Fruit fly (Drosophila melanogaster) whole organism, embryonic: ENCODE measurements around the gene slf.

ENCODE experiments used
- Antp ChIP-seq: fragments of 200-800 bp; sonication (Bioruptor generic); optimal IDR thresholded peaks from 3 replicates; lab custom pipeline; 2016; ENCODE audit warnings: missing biosample characterization, missing genetic modification characterization
- Atf6 ChIP-seq: fragments of 200-800 bp; sonication (Bioruptor generic); IDR thresholded peaks from 2 replicates; pipeline ENCODE4 v1.3.6; 2022; ENCODE audit warnings: missing biosample characterization, missing genetic modification characterization
- CG10462 ChIP-seq: fragments of 200-800 bp; sonication (Bioruptor generic); optimal IDR thresholded peaks from 2 replicates; lab custom pipeline; 2016; ENCODE audit warnings: missing biosample characterization, missing genetic modification characterization
- CG10543 ChIP-seq: fragments of 200-800 bp; sonication (Bioruptor generic); optimal IDR thresholded peaks from 3 replicates; lab custom pipeline; 2017; ENCODE audit warnings: missing biosample characterization, mild to moderate bottlenecking, missing genetic modification characterization, moderate library complexity
- CG15479 ChIP-seq: fragments of 200-800 bp; sonication (Bioruptor generic); optimal IDR thresholded peaks from 3 replicates; lab custom pipeline; 2019; ENCODE audit warnings: missing biosample characterization, mild to moderate bottlenecking, missing genetic modification characterization, moderate library complexity
- CG15514 ChIP-seq: fragments of 200-800 bp; sonication (Bioruptor generic); optimal IDR thresholded peaks from 3 replicates; lab custom pipeline; 2017; ENCODE audit warnings: missing biosample characterization, missing genetic modification characterization, mild to moderate bottlenecking, moderate library complexity, missing genetic modification reagents
- CG15696 ChIP-seq: fragments of 200-800 bp; sonication (Bioruptor generic); optimal IDR thresholded peaks from 2 replicates; lab custom pipeline; 2019; ENCODE audit warnings: missing biosample characterization, mild to moderate bottlenecking, missing genetic modification characterization, moderate library complexity
- CG16813 ChIP-seq: fragments of 200-800 bp; sonication (Bioruptor generic); IDR thresholded peaks from 3 replicates; pipeline ENCODE4 v1.3.6; 2022; ENCODE audit warnings: missing biosample characterization, missing genetic modification characterization; ENCODE audit not compliant: partially characterized antibody
- CG17359 ChIP-seq: fragments of 200-800 bp; sonication (Bioruptor generic); optimal IDR thresholded peaks from 3 replicates; lab custom pipeline; 2018; ENCODE audit warnings: missing biosample characterization, mild to moderate bottlenecking, missing genetic modification characterization, moderate library complexity
- CG17385 ChIP-seq: fragments of 200-800 bp; sonication (Bioruptor generic); optimal IDR thresholded peaks from 3 replicates; lab custom pipeline; 2018; ENCODE audit warnings: missing biosample characterization, mild to moderate bottlenecking, missing genetic modification characterization
- CG18476 ChIP-seq: fragments of 200-800 bp; sonication (Bioruptor generic); optimal IDR thresholded peaks from 2 replicates; lab custom pipeline; 2016; ENCODE audit warnings: missing biosample characterization, mild to moderate bottlenecking, missing genetic modification characterization
- CG18599 ChIP-seq: fragments of 200-800 bp; sonication (Bioruptor generic); optimal IDR thresholded peaks from 3 replicates; lab custom pipeline; 2017; ENCODE audit warnings: missing biosample characterization, missing genetic modification characterization, mild to moderate bottlenecking, moderate library complexity, missing genetic modification reagents
- CG18619 ChIP-seq: fragments of 200-800 bp; sonication (Bioruptor generic); optimal IDR thresholded peaks from 3 replicates; lab custom pipeline; 2017; ENCODE audit warnings: missing biosample characterization, mild to moderate bottlenecking, missing genetic modification characterization
- CG30431 ChIP-seq: fragments of 200-800 bp; sonication (Bioruptor generic); optimal IDR thresholded peaks from 2 replicates; lab custom pipeline; 2017; ENCODE audit warnings: missing biosample characterization, missing genetic modification characterization
- CG3281 ChIP-seq: fragments of 200-800 bp; sonication (Bioruptor generic); optimal IDR thresholded peaks from 3 replicates; lab custom pipeline; 2017; ENCODE audit warnings: missing biosample characterization, mild to moderate bottlenecking, missing genetic modification characterization
- CG4328 ChIP-seq: fragments of 200-800 bp; sonication (Bioruptor generic); optimal IDR thresholded peaks from 3 replicates; lab custom pipeline; 2017; ENCODE audit warnings: missing biosample characterization, missing genetic modification reagents, missing genetic modification characterization
- CG6765 ChIP-seq: fragments of 200-800 bp; sonication (Bioruptor generic); optimal IDR thresholded peaks from 3 replicates; lab custom pipeline; 2017; ENCODE audit warnings: missing biosample characterization, mild to moderate bottlenecking, missing genetic modification characterization
- CG8281 ChIP-seq: fragments of 200-800 bp; sonication (Bioruptor generic); optimal IDR thresholded peaks from 2 replicates; lab custom pipeline; 2018; ENCODE audit warnings: missing biosample characterization, mild to moderate bottlenecking, missing genetic modification characterization, moderate library complexity
- CG9727 ChIP-seq: fragments of 200-800 bp; sonication (Bioruptor generic); optimal IDR thresholded peaks from 3 replicates; lab custom pipeline; 2017; ENCODE audit warnings: missing biosample characterization, mild to moderate bottlenecking, missing genetic modification characterization
- Camta ChIP-seq: fragments of 200-800 bp; sonication (Bioruptor generic); optimal IDR thresholded peaks from 2 replicates; lab custom pipeline; 2016; ENCODE audit warnings: missing biosample characterization, missing genetic modification characterization
- CkIIα-i1 ChIP-seq: fragments of 200-800 bp; sonication (Bioruptor generic); IDR thresholded peaks from 2 replicates; pipeline ENCODE4 v1.3.6; 2022; ENCODE audit warnings: missing biosample characterization, missing genetic modification characterization
- Dad ChIP-seq: fragments of 200-800 bp; sonication (Bioruptor generic); optimal IDR thresholded peaks from 3 replicates; lab custom pipeline; 2016; ENCODE audit warnings: missing biosample characterization, missing genetic modification characterization
- Dip3 ChIP-seq: fragments of 200-800 bp; sonication (Bioruptor generic); optimal IDR thresholded peaks from 3 replicates; lab custom pipeline; 2016; ENCODE audit warnings: missing biosample characterization, missing genetic modification characterization
- Fer1 ChIP-seq: fragments of 200-800 bp; sonication (Bioruptor generic); optimal IDR thresholded peaks from 2 replicates; lab custom pipeline; 2017; ENCODE audit warnings: missing biosample characterization, mild to moderate bottlenecking, missing genetic modification characterization
- HmgZ ChIP-seq: fragments of 200-800 bp; sonication (Bioruptor generic); optimal IDR thresholded peaks from 2 replicates; lab custom pipeline; 2018; ENCODE audit warnings: missing biosample characterization, mild to moderate bottlenecking, missing genetic modification characterization
- Hmr ChIP-seq: fragments of 200-800 bp; sonication (Bioruptor generic); optimal IDR thresholded peaks from 3 replicates; lab custom pipeline; 2017; ENCODE audit warnings: mild to moderate bottlenecking, missing biosample characterization, missing genetic modification reagents, missing genetic modification characterization
- Lpt ChIP-seq: fragments of >200 bp; optimal IDR thresholded peaks from 2 replicates; lab custom pipeline; 2018; ENCODE audit warnings: missing biosample characterization, missing genetic modification characterization
- Med ChIP-seq: fragments of 200-800 bp; sonication (Bioruptor generic); peaks from one replicate; lab custom pipeline; 2016; ENCODE audit warnings: missing biosample characterization, missing genetic modification characterization, mild to moderate bottlenecking, inconsistent platforms, moderate library complexity
- NFAT ChIP-seq: fragments of 200-800 bp; sonication (Bioruptor generic); IDR thresholded peaks from 2 replicates; pipeline ENCODE4 v1.3.6; 2022; ENCODE audit warnings: missing biosample characterization, missing genetic modification characterization
- Nf-YC ChIP-seq: fragments of 200-800 bp; optimal IDR thresholded peaks from 3 replicates; lab custom pipeline; 2019; ENCODE audit warnings: missing biosample characterization, mild to moderate bottlenecking, missing genetic modification characterization, moderate library complexity
- Oaz ChIP-seq: fragments of 200-800 bp; sonication (Bioruptor generic); IDR thresholded peaks from 2 replicates; pipeline ENCODE4 v1.3.6; 2022; ENCODE audit warnings: missing biosample characterization, missing genetic modification characterization
- PHDP ChIP-seq: fragments of 200-800 bp; sonication (Bioruptor generic); optimal IDR thresholded peaks from 3 replicates; lab custom pipeline; 2018; ENCODE audit warnings: missing biosample characterization, mild to moderate bottlenecking, missing genetic modification characterization, moderate library complexity
- cas ChIP-seq: fragments of 200-800 bp; sonication (Bioruptor generic); IDR thresholded peaks from 2 replicates; pipeline ENCODE4 v1.3.6; 2022; ENCODE audit warnings: missing biosample characterization, missing genetic modification characterization
- caup ChIP-seq: fragments of 200-800 bp; sonication (Bioruptor generic); optimal IDR thresholded peaks from 3 replicates; lab custom pipeline; 2017; ENCODE audit warnings: missing biosample characterization, mild to moderate bottlenecking, missing genetic modification characterization, moderate library complexity; ENCODE audit not compliant: severe bottlenecking
- exex ChIP-seq: fragments of 200-800 bp; sonication (Bioruptor generic); optimal IDR thresholded peaks from 4 replicates; lab custom pipeline; 2018; ENCODE audit warnings: missing biosample characterization, mild to moderate bottlenecking, missing genetic modification characterization, moderate library complexity
- ftz-f1 ChIP-seq: fragments of 200-800 bp; sonication (Bioruptor generic); optimal IDR thresholded peaks from 2 replicates; lab custom pipeline; 2016; ENCODE audit warnings: missing biosample characterization, missing genetic modification characterization
- fu2 ChIP-seq: fragments of 200-800 bp; sonication (Bioruptor generic); optimal IDR thresholded peaks from 2 replicates; lab custom pipeline; 2016; ENCODE audit warnings: missing biosample characterization, missing genetic modification characterization
- lab ChIP-seq: fragments of 200-800 bp; sonication (Bioruptor generic); optimal IDR thresholded peaks from 3 replicates; lab custom pipeline; 2017; ENCODE audit warnings: missing biosample characterization, missing genetic modification characterization, mild to moderate bottlenecking, moderate library complexity, missing genetic modification reagents
- lmd ChIP-seq: fragments of 200-800 bp; sonication (Bioruptor generic); IDR thresholded peaks from 2 replicates; pipeline ENCODE4 v1.3.6; 2022; ENCODE audit warnings: missing biosample characterization, missing genetic modification characterization
- mirr ChIP-seq: fragments of 200-800 bp; sonication (Bioruptor generic); optimal IDR thresholded peaks from 3 replicates; lab custom pipeline; 2018; ENCODE audit warnings: missing biosample characterization, mild to moderate bottlenecking, missing genetic modification characterization
- nau ChIP-seq: fragments of 200-800 bp; sonication (Bioruptor generic); optimal IDR thresholded peaks from 3 replicates; lab custom pipeline; 2017; ENCODE audit warnings: missing biosample characterization, mild to moderate bottlenecking, missing genetic modification characterization, missing genetic modification reagents
- oc ChIP-seq: fragments of 200-800 bp; sonication (Bioruptor generic); optimal IDR thresholded peaks from 2 replicates; lab custom pipeline; 2018; ENCODE audit warnings: missing biosample characterization, mild to moderate bottlenecking, missing genetic modification characterization, moderate library complexity
- odd ChIP-seq: fragments of 200-800 bp; sonication (Bioruptor generic); optimal IDR thresholded peaks from 2 replicates; lab custom pipeline; 2017; ENCODE audit warnings: missing biosample characterization, mild to moderate bottlenecking, missing genetic modification characterization
- pan ChIP-seq, 4 experiments: fragments of >200 bp in 3 of 4; fragments of 200-800 bp in 1 of 4; sonication (Bioruptor generic) in 1 of 4; optimal IDR thresholded peaks in 3 of 4; IDR thresholded peaks in 1 of 4; 2 replicates each; pipeline versions ENCODE4 v1.3.6 to Lab custom; 2017 to 2022; ENCODE audit warnings: missing biosample characterization in 2 of 4, missing genetic modification characterization in 2 of 4, mixed read lengths in 1 of 4
- pfk ChIP-seq: fragments of 200-800 bp; sonication (Bioruptor generic); optimal IDR thresholded peaks from 2 replicates; lab custom pipeline; 2018; ENCODE audit warnings: missing biosample characterization, mild to moderate bottlenecking, missing genetic modification characterization, moderate library complexity
- rib ChIP-seq: fragments of 200-800 bp; sonication (Bioruptor generic); IDR thresholded peaks from 2 replicates; pipeline ENCODE4 v1.3.6; 2022; ENCODE audit warnings: missing biosample characterization, missing genetic modification characterization
- schlank ChIP-seq: fragments of 200-800 bp; sonication (Bioruptor generic); optimal IDR thresholded peaks from 2 replicates; lab custom pipeline; 2018; ENCODE audit warnings: missing biosample characterization, mild to moderate bottlenecking, missing genetic modification characterization
- scrt ChIP-seq: fragments of 200-800 bp; sonication (Bioruptor generic); optimal IDR thresholded peaks from 2 replicates; lab custom pipeline; 2018; ENCODE audit warnings: missing biosample characterization, mild to moderate bottlenecking, missing genetic modification characterization, moderate library complexity
- sd ChIP-seq: fragments of 200-800 bp; sonication (Bioruptor generic); optimal IDR thresholded peaks from 3 replicates; lab custom pipeline; 2018; ENCODE audit warnings: missing biosample characterization, mild to moderate bottlenecking, missing genetic modification characterization, moderate library complexity
- sug ChIP-seq: fragments of 200-800 bp; optimal IDR thresholded peaks from 2 replicates; lab custom pipeline; 2019; ENCODE audit warnings: missing biosample characterization, mild to moderate bottlenecking, missing genetic modification characterization, moderate library complexity

The slf gene

DNA sequence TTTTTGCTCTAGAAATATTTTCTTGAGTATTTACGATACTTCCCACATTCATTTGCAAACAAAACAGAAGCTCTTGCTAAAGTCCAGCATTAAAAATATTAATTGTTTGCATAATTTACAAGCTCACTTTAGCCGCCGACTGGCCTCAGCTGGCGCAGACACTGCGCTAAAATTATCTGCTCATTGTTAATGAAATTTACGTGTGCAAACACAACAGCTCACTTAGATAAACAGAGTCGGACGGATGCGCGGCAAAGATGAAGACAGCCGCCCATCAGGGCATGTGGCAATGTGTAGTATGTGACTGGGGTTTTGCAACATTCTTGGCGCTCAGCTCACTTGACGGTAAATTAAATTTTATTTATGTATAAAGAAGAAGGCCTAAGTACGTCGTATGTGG, 27.3 kb upstream of the slf start:
- TF ChIP-seq CG17359 = peak; percentile 22
- TF ChIP-seq nau = no peak
- no peak for TF ChIP-seq Oaz
- peak; percentile 31 for TF ChIP-seq sug (tag; lab: Kevin White, UChicago)
- TF ChIP-seq CG9727 (GFP tag; lab: Kevin White, UChicago) = peak; percentile 6
- TF ChIP-seq Med (GFP tag; lab: Kevin White, UChicago) = peak; percentile 64
- peak; percentile 7 for TF ChIP-seq Nf-YC (tag; lab: Kevin White, UChicago)
- TF ChIP-seq CG16813 (GFP tag; lab: Robert Waterston, UW) = no peak
- TF ChIP-seq CG4328 (GFP tag; lab: Kevin White, UChicago) = no peak
- TF ChIP-seq exex (tag; lab: Kevin White, UChicago) = peak; percentile 24
- peak; percentile 69 for TF ChIP-seq CG10543 (GFP tag; lab: Kevin White, UChicago)
- peak; percentile 61 for TF ChIP-seq mirr
- no peak for TF ChIP-seq Lpt (GFP tag; lab: Kevin White, UChicago)
- peak; percentile 57 for TF ChIP-seq CG6765 (GFP tag; lab: Kevin White, UChicago)
- peak; percentile 69 for TF ChIP-seq Fer1
- no peak for TF ChIP-seq Atf6 (GFP tag; lab: Robert Waterston, UW)
- peak; percentile 31 for TF ChIP-seq scrt
- TF ChIP-seq CG18476 = no peak
- no peak for TF ChIP-seq rib (GFP tag; lab: Robert Waterston, UW)
- TF ChIP-seq CG15479 (GFP tag; lab: Kevin White, UChicago) = peak; percentile 71
- TF ChIP-seq PHDP (tag; lab: Kevin White, UChicago) = peak; percentile 50
- TF ChIP-seq CG17385 (GFP tag; lab: Kevin White, UChicago) = peak; percentile 12
- TF ChIP-seq HmgZ (tag; lab: Kevin White, UChicago) = peak; percentile 26
- TF ChIP-seq CG15696 (tag; lab: Kevin White, UChicago) = peak; percentile 2
- TF ChIP-seq Hmr (GFP tag; lab: Kevin White, UChicago) = peak; percentile 60
- TF ChIP-seq CG30431 (GFP tag; lab: Kevin White, UChicago) = no peak
- no peak for TF ChIP-seq CG18619 (GFP tag; lab: Kevin White, UChicago)
- TF ChIP-seq lmd (GFP tag; lab: Robert Waterston, UW) = no peak
- TF ChIP-seq CG8281 (tag; lab: Kevin White, UChicago) = peak; percentile 2
- peak; percentile 22 for TF ChIP-seq odd (GFP tag; lab: Kevin White, UChicago)
- no peak for TF ChIP-seq fu2
- peak; percentile 53 for TF ChIP-seq CG18599 (GFP tag; lab: Kevin White, UChicago)
- TF ChIP-seq NFAT (GFP tag; lab: Robert Waterston, UW) = no peak
- peak; percentile 64 for TF ChIP-seq CG3281 (GFP tag; lab: Kevin White, UChicago)
- peak; percentile 47 for TF ChIP-seq caup
- peak; percentile 25 for TF ChIP-seq sd (tag; lab: Kevin White, UChicago)
- TF ChIP-seq schlank (tag; lab: Kevin White, UChicago) = peak; percentile 56
- TF ChIP-seq Dip3 = no peak
- no peak for TF ChIP-seq cas
- TF ChIP-seq Camta (GFP tag; lab: Kevin White, UChicago) = no peak
- TF ChIP-seq pfk (GFP tag; lab: Kevin White, UChicago) = peak; percentile 35
- no peak for TF ChIP-seq Antp (GFP tag; lab: Kevin White, UChicago)
- TF ChIP-seq CG15514 (GFP tag; lab: Kevin White, UChicago) = peak; percentile 42
- TF ChIP-seq lab (GFP tag; lab: Kevin White, UChicago) = peak; percentile 63
- TF ChIP-seq ftz-f1 = no peak
- TF ChIP-seq Dad (GFP tag; lab: Kevin White, UChicago) = no peak
- no peak for TF ChIP-seq CkIIα-i1 (GFP tag; lab: Robert Waterston, UW)
- TF ChIP-seq pan (optimal IDR thresholded peaks at IDR 0.05; lab: Kevin White, UChicago) = no peak
- TF ChIP-seq pan (GFP tag; optimal IDR thresholded peaks at IDR 0.05 in 1 of 2, IDR thresholded peaks at IDR 0.05 in 1 of 2) = peak in 1 of 2 experiments; percentile 43
- no peak for TF ChIP-seq oc (tag; lab: Kevin White, UChicago)
- no peak for TF ChIP-seq CG10462
